ENCODE assay signal across 4 worm cellular contexts in the genomic region with DNA sequence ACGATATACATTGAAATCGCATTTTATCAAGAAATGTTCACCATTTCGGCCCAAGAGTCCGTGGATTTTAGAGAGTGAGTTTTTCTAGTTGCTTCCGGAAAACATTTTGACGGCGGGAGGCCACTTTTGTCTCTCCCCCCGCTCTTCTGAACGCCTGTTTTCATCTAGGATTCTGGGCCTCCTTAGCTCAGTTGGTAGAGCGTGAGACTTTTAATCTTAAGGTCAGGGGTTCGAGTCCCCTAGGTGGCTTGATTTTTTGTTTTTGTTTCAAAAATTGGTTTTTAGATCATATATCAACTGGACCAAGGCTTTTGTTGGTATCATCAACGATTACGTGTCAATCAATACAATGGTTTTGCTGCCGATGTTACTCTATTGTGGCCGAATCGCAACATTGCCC.
TF ChIP-seq lines count a peak whose summit lies in the region.

No protein-coding gene starts in this region.

TF ChIP-seq in whole organism, L2 larva, 48 proteins besides CTCF, POLR2A, EP300 and RAD21:
- TF ChIP-seq unc-55 (GFP tag; optimal IDR thresholded peaks at IDR 0.05; lab: Kevin White, UChicago) (peak; percentile 36), elt-3 (tag; optimal IDR thresholded peaks at IDR 0.05; lab: Kevin White, UChicago) (no peak), nhr-10 (tag; optimal IDR thresholded peaks at IDR 0.05; lab: Kevin White, UChicago) (no peak), egl-27 (tag; optimal IDR thresholded peaks at IDR 0.05; lab: Kevin White, UChicago) (peak; percentile 17), nhr-11 (tag; optimal IDR thresholded peaks at IDR 0.05; lab: Kevin White, UChicago) (no peak), gmeb-1 (tag; optimal IDR thresholded peaks at IDR 0.05; lab: Kevin White, UChicago) (peak; percentile 2), mab-5 (tag; optimal IDR thresholded peaks at IDR 0.05; lab: Kevin White, UChicago) (no peak), blmp-1 (tag; optimal IDR thresholded peaks at IDR 0.05; lab: Kevin White, UChicago; ENCODE audit: insufficient read depth) (no peak)

TF ChIP-seq in whole organism, L4 larva, 104 proteins besides CTCF, POLR2A, EP300 and RAD21 (continues in another document):
- no peak for TF ChIP-seq aha-1 (tag; lab: Kevin White, UChicago)
- no peak for TF ChIP-seq nhr-10 (tag; optimal IDR thresholded peaks at IDR 0.05; lab: Kevin White, UChicago)
- no peak for TF ChIP-seq snpc-4 (tag; optimal IDR thresholded peaks at IDR 0.05; lab: Kevin White, UChicago)
- TF ChIP-seq nhr-28 (tag; optimal IDR thresholded peaks at IDR 0.05; lab: Kevin White, UChicago): no peak
- TF ChIP-seq ceh-44 (GFP tag; IDR thresholded peaks at IDR 0.05; lab: Robert Waterston, UW): peak; percentile 88
- TF ChIP-seq madf-9 (GFP tag; conservative IDR thresholded peaks at IDR 0.05; lab: Robert Waterston, UW): peak; percentile 59; the same call in 1 of the 2 replicates
- TF ChIP-seq duxl-1 (tag; optimal IDR thresholded peaks at IDR 0.05; lab: Kevin White, UChicago; ENCODE audit: poor library complexity): no peak
- no peak for TF ChIP-seq nhr-48 (tag; optimal IDR thresholded peaks at IDR 0.05; lab: Kevin White, UChicago)
- TF ChIP-seq nhr-77 (tag; optimal IDR thresholded peaks at IDR 0.05; lab: Kevin White, UChicago): no peak
- peak; percentile 71 for TF ChIP-seq ceh-20 (GFP tag; IDR thresholded peaks at IDR 0.05; lab: Robert Waterston, UW)
- no peak for TF ChIP-seq spr-1 (tag; optimal IDR thresholded peaks at IDR 0.05; lab: Kevin White, UChicago)
- TF ChIP-seq ceh-62 (tag; optimal IDR thresholded peaks at IDR 0.05; lab: Kevin White, UChicago): no peak
- TF ChIP-seq tra-1 (GFP tag; IDR thresholded peaks at IDR 0.05; lab: Robert Waterston, UW): peak; percentile 54; the same call in 1 of the 2 replicates
- no peak for TF ChIP-seq egl-27 (tag; optimal IDR thresholded peaks at IDR 0.05; lab: Kevin White, UChicago)
- no peak for TF ChIP-seq mxl-2 (GFP tag; conservative IDR thresholded peaks at IDR 0.05; lab: Robert Waterston, UW)
- TF ChIP-seq unc-62 (GFP tag; optimal IDR thresholded peaks at IDR 0.05 in 1 of 2; lab: Kevin White, UChicago): no peak
- no peak for TF ChIP-seq unc-62 (tag; optimal IDR thresholded peaks at IDR 0.05; lab: Kevin White, UChicago)
- TF ChIP-seq arid-1 (GFP tag; conservative IDR thresholded peaks at IDR 0.05; lab: Robert Waterston, UW): peak; percentile 80
- TF ChIP-seq mxl-3 (GFP tag; optimal IDR thresholded peaks at IDR 0.05; lab: Kevin White, UChicago): no peak
- 0 out of 2 replicates have a peak, but pooled peaks have one; percentile 28 for TF ChIP-seq lin-29 (GFP tag; IDR thresholded peaks at IDR 0.05; lab: Robert Waterston, UW)
- TF ChIP-seq php-3 (GFP tag; IDR thresholded peaks at IDR 0.05; lab: Robert Waterston, UW): no peak
- no peak for TF ChIP-seq ceh-28 (tag; optimal IDR thresholded peaks at IDR 0.05; lab: Kevin White, UChicago)
- no peak for TF ChIP-seq lin-39 (tag; optimal IDR thresholded peaks at IDR 0.05; lab: Kevin White, UChicago)
- no peak for TF ChIP-seq skn-1 (tag; optimal IDR thresholded peaks at IDR 0.05; lab: Kevin White, UChicago)
- peak; percentile 46; the same call in 1 of the 2 replicates for TF ChIP-seq saeg-2 (GFP tag; IDR thresholded peaks at IDR 0.05; lab: Robert Waterston, UW)
- no peak for TF ChIP-seq dve-1 (tag; optimal IDR thresholded peaks at IDR 0.05; lab: Kevin White, UChicago; ENCODE audit: insufficient read depth)
- peak; percentile 11 for TF ChIP-seq gei-8 (GFP tag; optimal IDR thresholded peaks at IDR 0.05; lab: Kevin White, UChicago)

TF ChIP-seq in whole organism, late embryonic, 69 proteins besides CTCF, POLR2A, EP300 and RAD21 (continues in another document):
- TF ChIP-seq dmd-4 (tag; optimal IDR thresholded peaks at IDR 0.05; lab: Kevin White, UChicago; ENCODE audit: borderline replicate concordance): no peak
- peak; percentile 39 for TF ChIP-seq che-1 (tag; optimal IDR thresholded peaks at IDR 0.05; lab: Kevin White, UChicago)
- no peak for TF ChIP-seq mec-3 (tag; optimal IDR thresholded peaks at IDR 0.05; lab: Kevin White, UChicago; ENCODE audit: borderline replicate concordance)
- TF ChIP-seq fax-1 (tag; optimal IDR thresholded peaks at IDR 0.05; lab: Kevin White, UChicago): no peak
- no peak for TF ChIP-seq eyg-1 (tag; optimal IDR thresholded peaks at IDR 0.05; lab: Kevin White, UChicago)
- TF ChIP-seq lin-11 (tag; optimal IDR thresholded peaks at IDR 0.05; lab: Kevin White, UChicago): peak; percentile 3
- 0 out of 2 replicates have a peak, but pooled peaks have one; percentile 8 for TF ChIP-seq ceh-45 (GFP tag; IDR thresholded peaks at IDR 0.05; lab: Robert Waterston, UW)
- no peak for TF ChIP-seq zip-5 (tag; optimal IDR thresholded peaks at IDR 0.05; lab: Kevin White, UChicago)
- peak; percentile 39 for TF ChIP-seq ttx-3 (tag; optimal IDR thresholded peaks at IDR 0.05; lab: Kevin White, UChicago)
- TF ChIP-seq rnt-1 (tag; optimal IDR thresholded peaks at IDR 0.05; lab: Kevin White, UChicago): no peak
- TF ChIP-seq ceh-18 (tag; optimal IDR thresholded peaks at IDR 0.05; lab: Kevin White, UChicago): no peak
- no peak for TF ChIP-seq ref-2 (tag; optimal IDR thresholded peaks at IDR 0.05; lab: Kevin White, UChicago)
- TF ChIP-seq sox-4 (tag; optimal IDR thresholded peaks at IDR 0.05; lab: Kevin White, UChicago): peak; percentile 29
- no peak for TF ChIP-seq nhr-11 (tag; optimal IDR thresholded peaks at IDR 0.05; lab: Kevin White, UChicago)
- TF ChIP-seq Y22D7AL.16 (tag; optimal IDR thresholded peaks at IDR 0.05; lab: Kevin White, UChicago): no peak
- no peak for TF ChIP-seq ceh-30 (tag; optimal IDR thresholded peaks at IDR 0.05; lab: Kevin White, UChicago)
- TF ChIP-seq madf-2 (tag; optimal IDR thresholded peaks at IDR 0.05; lab: Kevin White, UChicago): no peak
- peak; percentile 26 for TF ChIP-seq C38D4.7 (GFP tag; optimal IDR thresholded peaks at IDR 0.05; lab: Kevin White, UChicago)
- TF ChIP-seq nfya-1 (tag; optimal IDR thresholded peaks at IDR 0.05; lab: Kevin White, UChicago): peak; percentile 3
- TF ChIP-seq F13H6.1 (tag; optimal IDR thresholded peaks at IDR 0.05; lab: Kevin White, UChicago): no peak
- no peak for TF ChIP-seq elt-4 (tag; optimal IDR thresholded peaks at IDR 0.05; lab: Kevin White, UChicago)
- no peak for TF ChIP-seq hlh-8 (tag; optimal IDR thresholded peaks at IDR 0.05; lab: Kevin White, UChicago)
- TF ChIP-seq ceh-6 (GFP tag; optimal IDR thresholded peaks at IDR 0.05; lab: Kevin White, UChicago): peak; percentile 21
- no peak for TF ChIP-seq elt-2 (tag; optimal IDR thresholded peaks at IDR 0.05; lab: Kevin White, UChicago)
- TF ChIP-seq tbx-2 (tag; optimal IDR thresholded peaks at IDR 0.05; lab: Kevin White, UChicago): no peak
- TF ChIP-seq gmeb-2 (tag; optimal IDR thresholded peaks at IDR 0.05; lab: Kevin White, UChicago): peak; percentile 38
- no peak for TF ChIP-seq sdc-2 (tag; optimal IDR thresholded peaks at IDR 0.05; lab: Kevin White, UChicago)
- TF ChIP-seq syd-9 (tag; optimal IDR thresholded peaks at IDR 0.05; lab: Kevin White, UChicago): no peak
- no peak for TF ChIP-seq hlh-30 (tag; optimal IDR thresholded peaks at IDR 0.05; lab: Kevin White, UChicago; ENCODE audit: insufficient read depth)

TF ChIP-seq in whole organism, mixed stage, embryonic, 35 proteins besides CTCF, POLR2A, EP300 and RAD21:
- TF ChIP-seq ceh-83 (GFP tag; optimal IDR thresholded peaks at IDR 0.05; lab: Kevin White, UChicago): peak; percentile 79
- no peak for TF ChIP-seq hlh-1 (tag; optimal IDR thresholded peaks at IDR 0.05; lab: Kevin White, UChicago)
TF ChIP-seq in whole organism, mixed stage, embryonic: peak in this region for 1.
